Worm (Caenorhabditis elegans) whole organism, L2 larva: ENCODE data around the gene ZK1240.9.

ENCODE experiments used
- C34F6.9 ChIP-seq: fragments of 150-350 bp; optimal IDR thresholded peaks from 2 replicates; lab custom pipeline; 2014; ENCODE audit warnings: missing biosample characterization, missing genetic modification characterization
- R02D3.7 ChIP-seq: fragments of 150-350 bp; optimal IDR thresholded peaks from 2 replicates; lab custom pipeline; 2014; ENCODE audit warnings: missing biosample characterization, missing genetic modification characterization
- Y55F3AM.14 ChIP-seq: fragments of 200-800 bp; sonication (Bioruptor generic); optimal IDR thresholded peaks from 2 replicates; lab custom pipeline; 2018; ENCODE audit warnings: mild to moderate bottlenecking, missing genetic modification characterization, missing compliant biosample characterization
- ZK546.5 ChIP-seq: sonication (generic microtip); optimal IDR thresholded peaks from 2 replicates; lab custom pipeline; 2017; ENCODE audit warnings: missing biosample characterization, missing genetic modification characterization
- aly-2 ChIP-seq: fragments of 150-350 bp; optimal IDR thresholded peaks from 2 replicates; lab custom pipeline; 2014; ENCODE audit warnings: missing biosample characterization, missing genetic modification characterization
- elt-1 ChIP-seq: fragments of 150-350 bp; optimal IDR thresholded peaks from 2 replicates; lab custom pipeline; 2014; ENCODE audit warnings: missing biosample characterization, missing genetic modification characterization
- lin-39 ChIP-seq: fragments of 150-350 bp; optimal IDR thresholded peaks from 2 replicates; lab custom pipeline; 2014; ENCODE audit warnings: missing biosample characterization, missing genetic modification reagents, missing genetic modification characterization
- nhr-12 ChIP-seq: fragments of 150-350 bp; optimal IDR thresholded peaks from 2 replicates; lab custom pipeline; 2014; ENCODE audit warnings: missing biosample characterization, missing genetic modification characterization
- nhr-77 ChIP-seq: fragments of 150-350 bp; optimal IDR thresholded peaks from 2 replicates; lab custom pipeline; 2014; ENCODE audit warnings: missing biosample characterization, missing genetic modification characterization
- sem-4 ChIP-seq: fragments of 150-350 bp; optimal IDR thresholded peaks from 2 replicates; lab custom pipeline; 2014; ENCODE audit warnings: missing biosample characterization, missing genetic modification reagents, missing genetic modification characterization
- skn-1 ChIP-seq: sonication (generic microtip); optimal IDR thresholded peaks from 2 replicates; lab custom pipeline; 2017; ENCODE audit warnings: missing biosample characterization, missing genetic modification characterization
- snpc-4 ChIP-seq: fragments of 150-350 bp; optimal IDR thresholded peaks from 2 replicates; lab custom pipeline; 2014; ENCODE audit warnings: missing biosample characterization, missing genetic modification characterization
- ztf-11 ChIP-seq: sonication (generic microtip); optimal IDR thresholded peaks from 2 replicates; lab custom pipeline; 2017; ENCODE audit warnings: missing biosample characterization, missing genetic modification characterization
- ztf-4 ChIP-seq: fragments of 150-350 bp; optimal IDR thresholded peaks from 2 replicates; lab custom pipeline; 2014; ENCODE audit warnings: missing biosample characterization, missing genetic modification characterization

DNA sequence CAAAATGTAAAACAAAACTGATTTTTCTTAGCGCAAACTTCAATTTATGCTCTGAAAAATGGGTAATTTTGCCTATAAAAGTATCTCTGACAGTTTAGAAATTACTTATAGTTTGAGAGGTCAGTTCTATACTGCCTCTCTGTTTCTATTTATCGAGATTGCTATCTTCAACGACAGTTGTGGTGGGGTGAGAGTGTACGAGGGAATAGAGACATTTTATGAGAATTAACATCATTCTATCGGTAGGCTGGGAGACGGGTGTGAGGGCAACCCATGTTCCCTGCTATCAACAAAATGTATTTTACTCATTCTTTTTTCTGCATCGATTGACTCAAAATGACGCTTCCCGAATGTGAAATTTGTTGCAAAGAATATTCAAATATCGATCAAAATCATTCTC is 2.1 kb downstream of the ZK1240.9 start, which contains the start of gene ZK1240.3:
- no peak for TF ChIP-seq C34F6.9 (tag; lab: Kevin White, UChicago)
- TF ChIP-seq nhr-77 (tag; lab: Kevin White, UChicago), result no peak
- no peak for TF ChIP-seq lin-39 (tag; lab: Kevin White, UChicago)
- TF ChIP-seq aly-2 (tag; lab: Kevin White, UChicago), result no peak
- TF ChIP-seq skn-1, result no peak
- no peak for TF ChIP-seq ztf-4
- no peak for TF ChIP-seq Y55F3AM.14 (GFP tag; lab: Kevin White, UChicago)
- TF ChIP-seq elt-1 (tag; lab: Kevin White, UChicago), result no peak
- no peak for TF ChIP-seq sem-4 (tag; lab: Kevin White, UChicago)
- TF ChIP-seq R02D3.7 (tag; lab: Kevin White, UChicago), result no peak
- no peak for TF ChIP-seq snpc-4 (tag; lab: Kevin White, UChicago)
- no peak for TF ChIP-seq ZK546.5
- no peak for TF ChIP-seq ztf-11 (tag; lab: Kevin White, UChicago)
- no peak for TF ChIP-seq nhr-12 (tag; lab: Kevin White, UChicago)
